Worm (Caenorhabditis elegans): ENCODE data around the gene srsx-15.

DNA sequence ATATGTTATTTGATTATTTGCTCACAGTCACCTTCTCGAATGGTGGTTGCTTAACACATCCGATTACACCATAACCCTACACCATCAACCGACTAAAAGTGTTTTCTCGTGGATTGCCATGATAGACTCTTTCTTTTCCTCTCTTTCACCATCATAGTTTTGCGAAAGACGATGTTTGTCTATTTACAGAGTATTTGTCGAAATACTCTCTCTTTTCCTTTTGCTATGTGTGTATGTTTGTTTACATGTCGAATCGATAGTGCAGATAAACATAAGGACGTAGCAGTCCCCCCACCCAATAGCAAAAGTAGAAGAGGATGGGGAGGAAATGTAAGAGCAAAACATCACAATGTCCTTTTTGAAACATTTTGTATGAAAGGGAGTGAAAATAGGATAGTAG lies 20.3 kb downstream of the srsx-15 start:
- TF ChIP-seq pqm-1 (tag; optimal IDR thresholded peaks at IDR 0.05) (no peak), ama-1 (optimal IDR thresholded peaks at IDR 0.05) (no peak), sox-2 (GFP tag; IDR thresholded peaks at IDR 0.05) (no peak), lim-6 (tag; optimal IDR thresholded peaks at IDR 0.05) (no peak), fkh-10 (GFP tag; optimal IDR thresholded peaks at IDR 0.05) (no peak), K02D7.2 (tag; optimal IDR thresholded peaks at IDR 0.05) (no peak), pha-2 (tag; optimal IDR thresholded peaks at IDR 0.05) (no peak), sox-4 (tag; optimal IDR thresholded peaks at IDR 0.05) (no peak), ceh-30 (tag; optimal IDR thresholded peaks at IDR 0.05) (no peak), hlh-6 (tag; optimal IDR thresholded peaks at IDR 0.05) (no peak)

Data from whole organism, late embryonic.